Worm (Caenorhabditis elegans) whole organism, young adult: ENCODE data around the gene M01B2.10.
"Not testable (repeated sequence)": the region's sequence is repeated elsewhere in the genome, so short reads cannot be mapped to it uniquely, and the experiment has no call there.

Source experiments
- attf-5 ChIP-seq: fragments of 200-800 bp; sonication (Bioruptor generic); optimal IDR thresholded peaks from 2 replicates; lab custom pipeline; 2018; ENCODE audit warnings: mild to moderate bottlenecking, missing genetic modification characterization, missing compliant biosample characterization
- egrh-3 ChIP-seq: fragments of 200-800 bp; sonication (Bioruptor generic); IDR thresholded peaks from 2 replicates; pipeline ENCODE4 v1.3.6; 2022; ENCODE audit warnings: missing genetic modification reagents, missing genetic modification characterization, missing compliant biosample characterization
- let-607 ChIP-seq, 2 experiments: fragments of 200-800 bp in 1 of 2; sonication (Bioruptor generic) in 1 of 2; sonication (generic microtip) in 1 of 2; optimal IDR thresholded peaks; 2 replicates each; lab custom pipeline; 2016 to 2018; ENCODE audit warnings: mild to moderate bottlenecking in 2 of 2, missing compliant biosample characterization in 2 of 2, missing genetic modification characterization in 2 of 2, moderate library complexity in 2 of 2, missing genotype in 1 of 2

- not testable (repeated sequence) for TF ChIP-seq attf-5 (GFP tag; lab: Kevin White, UChicago); egrh-3; let-607 (tag; optimal IDR thresholded peaks at IDR 0.05; lab: Kevin White, UChicago)
Observed at ce11 chrV:15250304-15250703, 11.9 kb downstream of the M01B2.10 start, which contains the start of gene srd-28.
